Comparison of ENCODE assay signal across 4 worm cellular contexts in the genomic region with DNA sequence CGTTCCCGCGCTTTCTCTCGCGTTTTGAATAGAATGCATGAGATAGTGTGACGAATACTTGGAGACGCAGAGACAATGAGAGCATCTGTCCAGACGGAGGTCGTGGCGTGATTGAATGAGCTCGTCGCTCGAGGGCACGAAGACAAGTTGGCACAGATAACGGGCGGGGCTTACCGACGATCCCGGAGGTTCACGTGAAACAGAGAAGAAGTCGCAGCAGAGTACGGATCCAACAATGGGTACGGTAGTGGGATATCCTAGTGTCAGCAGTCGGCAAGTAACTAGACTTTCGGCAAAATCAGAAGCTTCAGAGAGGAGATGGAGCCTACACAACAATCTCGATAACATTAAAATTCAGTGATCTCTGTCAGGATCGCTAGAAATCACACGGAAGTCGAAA.
TF ChIP-seq lines count a peak whose summit lies in the region.

No protein-coding gene starts in this region.

TF ChIP-seq in whole organism, L1 larva, 84 proteins besides CTCF, POLR2A, EP300 and RAD21 (continued from another document and continues in another):
- TF ChIP-seq vab-15 (tag; optimal IDR thresholded peaks at IDR 0.05; lab: Kevin White, UChicago) (no peak), ztf-11 (tag; optimal IDR thresholded peaks at IDR 0.05; lab: Kevin White, UChicago) (no peak), zip-4 (GFP tag; optimal IDR thresholded peaks at IDR 0.05; lab: Kevin White, UChicago) (no peak), sptf-1 (tag; optimal IDR thresholded peaks at IDR 0.05; lab: Kevin White, UChicago) (no peak), lin-39 (tag; optimal IDR thresholded peaks at IDR 0.05; lab: Kevin White, UChicago) (no peak), lsy-2 (tag; optimal IDR thresholded peaks at IDR 0.05; lab: Kevin White, UChicago) (peak; percentile 60 to 80), dsc-1 (tag; optimal IDR thresholded peaks at IDR 0.05; lab: Kevin White, UChicago) (peak; percentile 45), C16A3.4 (tag; optimal IDR thresholded peaks at IDR 0.05; lab: Kevin White, UChicago) (no peak), ceh-63 (GFP tag; optimal IDR thresholded peaks at IDR 0.05; lab: Kevin White, UChicago) (no peak), nhr-47 (tag; optimal IDR thresholded peaks at IDR 0.05; lab: Kevin White, UChicago) (peak; percentile 52), Y116A8C.19 (tag; optimal IDR thresholded peaks at IDR 0.05; lab: Kevin White, UChicago; ENCODE audit: borderline replicate concordance) (no peak), jun-1 (tag; optimal IDR thresholded peaks at IDR 0.05; lab: Kevin White, UChicago) (no peak), alr-1 (tag; optimal IDR thresholded peaks at IDR 0.05; lab: Kevin White, UChicago; ENCODE audit: borderline replicate concordance) (no peak), F16B12.6 (tag; optimal IDR thresholded peaks at IDR 0.05; lab: Kevin White, UChicago) (no peak), sox-4 (tag; optimal IDR thresholded peaks at IDR 0.05; lab: Kevin White, UChicago) (no peak), ces-1 (GFP tag; optimal IDR thresholded peaks at IDR 0.05; lab: Kevin White, UChicago) (no peak), efl-1 (optimal IDR thresholded peaks at IDR 0.05; lab: Kevin White, UChicago) (peak; percentile 33 to 34), efl-1 (GFP tag; optimal IDR thresholded peaks at IDR 0.05 in 1 of 2; lab: Kevin White, UChicago) (peak in 1 of 2 experiments; percentile 92), nhr-237 (tag; optimal IDR thresholded peaks at IDR 0.05; lab: Kevin White, UChicago) (no peak), egl-13 (tag; optimal IDR thresholded peaks at IDR 0.05; lab: Kevin White, UChicago) (peak; percentile 17), unc-30 (tag; optimal IDR thresholded peaks at IDR 0.05; lab: Kevin White, UChicago) (no peak), mdl-1 (tag; optimal IDR thresholded peaks at IDR 0.05; lab: Kevin White, UChicago) (peak in 1 of 2 experiments; percentile 29), lin-13 (GFP tag; optimal IDR thresholded peaks at IDR 0.05; lab: Kevin White, UChicago) (no peak), xbp-1 (tag; optimal IDR thresholded peaks at IDR 0.05; lab: Kevin White, UChicago) (peak; percentile 52), lir-3 (tag; optimal IDR thresholded peaks at IDR 0.05; lab: Kevin White, UChicago; ENCODE audit: poor library complexity) (no peak), nhr-77 (tag; optimal IDR thresholded peaks at IDR 0.05; lab: Kevin White, UChicago) (no peak), grh-1 (GFP tag; IDR thresholded peaks at IDR 0.05; lab: Robert Waterston, UW) (no peak), hpl-2 (GFP tag; optimal IDR thresholded peaks at IDR 0.05; lab: Kevin White, UChicago) (no peak), nhr-19 (GFP tag; conservative IDR thresholded peaks at IDR 0.05; lab: Robert Waterston, UW) (peak; percentile 74), nhr-71 (tag; optimal IDR thresholded peaks at IDR 0.05; lab: Kevin White, UChicago) (peak; percentile 86), ceh-90 (tag; optimal IDR thresholded peaks at IDR 0.05; lab: Kevin White, UChicago) (no peak), mep-1 (tag; optimal IDR thresholded peaks at IDR 0.05; lab: Kevin White, UChicago) (no peak)

TF ChIP-seq in whole organism, L2 larva, 48 proteins besides CTCF, POLR2A, EP300 and RAD21 (continued from another document):
- TF ChIP-seq peb-1 (tag; optimal IDR thresholded peaks at IDR 0.05; lab: Kevin White, UChicago) (no peak), lin-39 (tag; optimal IDR thresholded peaks at IDR 0.05; lab: Kevin White, UChicago) (no peak), aly-2 (tag; optimal IDR thresholded peaks at IDR 0.05; lab: Kevin White, UChicago) (no peak), nhr-6 (tag; optimal IDR thresholded peaks at IDR 0.05; lab: Kevin White, UChicago) (no peak), gmeb-1 (tag; optimal IDR thresholded peaks at IDR 0.05; lab: Kevin White, UChicago) (no peak), F13H6.1 (tag; optimal IDR thresholded peaks at IDR 0.05; lab: Kevin White, UChicago) (peak; percentile 79), ztf-1 (GFP tag; conservative IDR thresholded peaks at IDR 0.05; lab: Robert Waterston, UW) (no peak), nhr-129 (tag; optimal IDR thresholded peaks at IDR 0.05; lab: Kevin White, UChicago) (peak; percentile 60), alr-1 (tag; optimal IDR thresholded peaks at IDR 0.05; lab: Kevin White, UChicago) (no peak), ama-1 (optimal IDR thresholded peaks at IDR 0.05; lab: Kevin White, UChicago) (no peak), lsy-2 (tag; optimal IDR thresholded peaks at IDR 0.05; lab: Kevin White, UChicago) (peak in 1 of 2 experiments; percentile 57), ztf-11 (tag; optimal IDR thresholded peaks at IDR 0.05; lab: Kevin White, UChicago) (no peak), egl-27 (tag; optimal IDR thresholded peaks at IDR 0.05; lab: Kevin White, UChicago) (no peak), snpc-4 (tag; optimal IDR thresholded peaks at IDR 0.05; lab: Kevin White, UChicago) (no peak), sma-9 (GFP tag; optimal IDR thresholded peaks at IDR 0.05; lab: Kevin White, UChicago) (peak; percentile 58), sma-9 (tag; optimal IDR thresholded peaks at IDR 0.05; lab: Kevin White, UChicago) (no peak), ztf-4 (tag; optimal IDR thresholded peaks at IDR 0.05; lab: Kevin White, UChicago) (no peak), lin-11 (tag; optimal IDR thresholded peaks at IDR 0.05; lab: Kevin White, UChicago) (no peak), nhr-23 (tag; optimal IDR thresholded peaks at IDR 0.05; lab: Kevin White, UChicago) (no peak), mdl-1 (tag; optimal IDR thresholded peaks at IDR 0.05; lab: Kevin White, UChicago) (no peak), skn-1 (tag; optimal IDR thresholded peaks at IDR 0.05; lab: Kevin White, UChicago) (no peak)

TF ChIP-seq in whole organism, L3 larva, 47 proteins besides CTCF, POLR2A, EP300 and RAD21 (continued from another document):
- TF ChIP-seq mdl-1 (tag; optimal IDR thresholded peaks at IDR 0.05; lab: Kevin White, UChicago): no peak
- no peak for TF ChIP-seq mml-1 (tag; optimal IDR thresholded peaks at IDR 0.05; lab: Kevin White, UChicago)
- TF ChIP-seq eor-1 (tag; optimal IDR thresholded peaks at IDR 0.05; lab: Kevin White, UChicago): no peak
- TF ChIP-seq elt-3 (tag; optimal IDR thresholded peaks at IDR 0.05; lab: Kevin White, UChicago): no peak
- TF ChIP-seq nfya-1 (tag; optimal IDR thresholded peaks at IDR 0.05; lab: Kevin White, UChicago; ENCODE audit: insufficient read depth): peak; percentile 57
- no peak for TF ChIP-seq ztf-4 (tag; optimal IDR thresholded peaks at IDR 0.05; lab: Kevin White, UChicago)
- no peak for TF ChIP-seq tbx-2 (tag; optimal IDR thresholded peaks at IDR 0.05; lab: Kevin White, UChicago)
- no peak for TF ChIP-seq nhr-76 (tag; optimal IDR thresholded peaks at IDR 0.05; lab: Kevin White, UChicago)
- TF ChIP-seq fkh-10 (GFP tag; optimal IDR thresholded peaks at IDR 0.05; lab: Kevin White, UChicago): no peak
- TF ChIP-seq elt-1 (tag; optimal IDR thresholded peaks at IDR 0.05; lab: Kevin White, UChicago): no peak
- TF ChIP-seq nhr-67 (tag; optimal IDR thresholded peaks at IDR 0.05; lab: Kevin White, UChicago): no peak
- no peak for TF ChIP-seq hmg-11 (tag; optimal IDR thresholded peaks at IDR 0.05; lab: Kevin White, UChicago)

TF ChIP-seq in whole organism, L4 larva, 104 proteins besides CTCF, POLR2A, EP300 and RAD21 (continued from another document):
- peak; percentile 85 for TF ChIP-seq nhr-11 (tag; optimal IDR thresholded peaks at IDR 0.05; lab: Kevin White, UChicago)
- 0 out of 2 replicates have a peak, but pooled peaks have one; percentile 10 for TF ChIP-seq T26A8.4 (GFP tag; IDR thresholded peaks at IDR 0.05; lab: Robert Waterston, UW)
- peak; percentile 18 for TF ChIP-seq hlh-30 (tag; optimal IDR thresholded peaks at IDR 0.05; lab: Kevin White, UChicago; ENCODE audit: insufficient read depth)
- TF ChIP-seq mxl-2 (GFP tag; conservative IDR thresholded peaks at IDR 0.05; lab: Robert Waterston, UW): 0 out of 2 replicates have a peak, but pooled peaks have one; percentile 45
- peak; percentile 32; the same call in 1 of the 2 replicates for TF ChIP-seq Y75B8A.6 (GFP tag; IDR thresholded peaks at IDR 0.05; lab: Robert Waterston, UW)
- TF ChIP-seq aha-1 (tag; lab: Kevin White, UChicago): peak; percentile 78
- TF ChIP-seq gei-8 (GFP tag; optimal IDR thresholded peaks at IDR 0.05; lab: Kevin White, UChicago): peak; percentile 14
- no peak for TF ChIP-seq arid-1 (GFP tag; conservative IDR thresholded peaks at IDR 0.05; lab: Robert Waterston, UW)
- no peak for TF ChIP-seq ctbp-1 (GFP tag; IDR thresholded peaks at IDR 0.05; lab: Robert Waterston, UW)
- no peak for TF ChIP-seq daf-16 (GFP tag; optimal IDR thresholded peaks at IDR 0.05; lab: Kevin White, UChicago)
- TF ChIP-seq daf-16 (tag; optimal IDR thresholded peaks at IDR 0.05; lab: Kevin White, UChicago): no peak
- peak in 1 of 2 experiments; percentile 6 for TF ChIP-seq hif-1 (tag; optimal IDR thresholded peaks at IDR 0.05; lab: Kevin White, UChicago)
- TF ChIP-seq hlh-11 (tag; optimal IDR thresholded peaks at IDR 0.05; lab: Kevin White, UChicago): peak; percentile 68
- TF ChIP-seq lsy-2 (tag; optimal IDR thresholded peaks at IDR 0.05; lab: Kevin White, UChicago): peak in 1 of 2 experiments; percentile 53
